Fruit fly (Drosophila melanogaster) whole organism, embryonic: ENCODE data around the gene CG14017.
A peak's percentile ranks its signal among the peaks of the same experiment; 100 is the strongest.

ENCODE experiments used
- Abd-B ChIP-seq: fragments of 200-800 bp; sonication (Bioruptor generic); optimal IDR thresholded peaks from 2 replicates; lab custom pipeline; 2018; ENCODE audit warnings: missing biosample characterization, mild to moderate bottlenecking, missing genetic modification characterization, moderate library complexity
- Atf3 ChIP-seq: fragments of 200-800 bp; sonication (Bioruptor generic); optimal IDR thresholded peaks from 3 replicates; lab custom pipeline; 2016; ENCODE audit warnings: missing biosample characterization, missing genetic modification characterization
- Bdp1 ChIP-seq: fragments of 200-800 bp; sonication (Bioruptor generic); optimal IDR thresholded peaks from 3 replicates; lab custom pipeline; 2016; ENCODE audit warnings: missing biosample characterization, missing genetic modification characterization
- Bteb2 ChIP-seq: fragments of 200-800 bp; sonication (Bioruptor generic); optimal IDR thresholded peaks from 2 replicates; lab custom pipeline; 2016; ENCODE audit warnings: missing biosample characterization, missing genetic modification characterization
- CG10543 ChIP-seq: fragments of 200-800 bp; sonication (Bioruptor generic); optimal IDR thresholded peaks from 3 replicates; lab custom pipeline; 2017; ENCODE audit warnings: missing biosample characterization, mild to moderate bottlenecking, missing genetic modification characterization, moderate library complexity
- CG10565 ChIP-seq: fragments of 200-800 bp; sonication (Bioruptor generic); optimal IDR thresholded peaks from 3 replicates; lab custom pipeline; 2016; ENCODE audit warnings: missing biosample characterization, mild to moderate bottlenecking, missing genetic modification characterization
- CG10654 ChIP-seq: fragments of 200-800 bp; sonication (Bioruptor generic); optimal IDR thresholded peaks from 2 replicates; lab custom pipeline; 2016; ENCODE audit warnings: missing biosample characterization, missing genetic modification characterization
- CG11085 ChIP-seq: fragments of 200-800 bp; sonication (Bioruptor generic); IDR thresholded peaks from 2 replicates; pipeline ENCODE4 v1.3.6; 2022; ENCODE audit warnings: missing biosample characterization, missing genetic modification characterization
- CG11398 ChIP-seq: fragments of 200-800 bp; sonication (Bioruptor generic); optimal IDR thresholded peaks from 2 replicates; lab custom pipeline; 2016; ENCODE audit warnings: missing biosample characterization, missing genetic modification characterization
- CG11456 ChIP-seq: fragments of 200-800 bp; sonication (Bioruptor generic); IDR thresholded peaks from 3 replicates; pipeline ENCODE4 v1.3.6; 2022; ENCODE audit warnings: missing biosample characterization, missing genetic modification characterization
- CG12104 ChIP-seq: fragments of 200-800 bp; sonication (Bioruptor generic); optimal IDR thresholded peaks from 3 replicates; lab custom pipeline; 2016; ENCODE audit warnings: missing biosample characterization, missing genetic modification characterization
- CG12391 ChIP-seq: fragments of 200-800 bp; sonication (Bioruptor generic); optimal IDR thresholded peaks from 3 replicates; lab custom pipeline; 2018; ENCODE audit warnings: missing biosample characterization, mild to moderate bottlenecking, missing genetic modification characterization, moderate library complexity
- CG13424 ChIP-seq: fragments of 200-800 bp; sonication (Bioruptor generic); optimal IDR thresholded peaks from 2 replicates; lab custom pipeline; 2019; ENCODE audit warnings: missing biosample characterization, mild to moderate bottlenecking, missing genetic modification characterization, moderate library complexity
- CG15011 ChIP-seq: fragments of 200-800 bp; sonication (Bioruptor generic); optimal IDR thresholded peaks from 3 replicates; lab custom pipeline; 2018; ENCODE audit warnings: missing biosample characterization, mild to moderate bottlenecking, missing genetic modification characterization
- CG1529 ChIP-seq: fragments of 200-800 bp; sonication (Bioruptor generic); optimal IDR thresholded peaks from 3 replicates; lab custom pipeline; 2018; ENCODE audit warnings: missing biosample characterization, missing genetic modification characterization
- CG17829 ChIP-seq: fragments of 200-800 bp; optimal IDR thresholded peaks from 2 replicates; lab custom pipeline; 2019; ENCODE audit warnings: missing biosample characterization, mild to moderate bottlenecking, missing genetic modification characterization, moderate library complexity
- CG18262 ChIP-seq: fragments of 200-800 bp; optimal IDR thresholded peaks from 3 replicates; lab custom pipeline; 2019; ENCODE audit warnings: missing biosample characterization, mild to moderate bottlenecking, missing genetic modification characterization, moderate library complexity
- CG2120 ChIP-seq: fragments of 200-800 bp; sonication (Bioruptor generic); optimal IDR thresholded peaks from 3 replicates; lab custom pipeline; 2016; ENCODE audit warnings: missing biosample characterization, missing genetic modification characterization
- CG2678 ChIP-seq: fragments of 200-800 bp; sonication (Bioruptor generic); optimal IDR thresholded peaks from 3 replicates; lab custom pipeline; 2019; ENCODE audit warnings: missing biosample characterization, mild to moderate bottlenecking, missing genetic modification characterization, moderate library complexity
- CG30431 ChIP-seq: fragments of 200-800 bp; sonication (Bioruptor generic); optimal IDR thresholded peaks from 2 replicates; lab custom pipeline; 2017; ENCODE audit warnings: missing biosample characterization, missing genetic modification characterization
- CG4820 ChIP-seq: fragments of 200-800 bp; sonication (Bioruptor generic); optimal IDR thresholded peaks from 3 replicates; lab custom pipeline; 2016; ENCODE audit warnings: missing biosample characterization, missing genetic modification characterization
- CG6765 ChIP-seq: fragments of 200-800 bp; sonication (Bioruptor generic); optimal IDR thresholded peaks from 3 replicates; lab custom pipeline; 2017; ENCODE audit warnings: missing biosample characterization, mild to moderate bottlenecking, missing genetic modification characterization
- CG7839 ChIP-seq: fragments of 200-800 bp; sonication (Bioruptor generic); optimal IDR thresholded peaks from 3 replicates; lab custom pipeline; 2018; ENCODE audit warnings: missing biosample characterization, mild to moderate bottlenecking, missing genetic modification characterization, moderate library complexity
- CG8924 ChIP-seq: fragments of 200-800 bp; optimal IDR thresholded peaks from 3 replicates; lab custom pipeline; 2019; ENCODE audit warnings: missing biosample characterization, mild to moderate bottlenecking, missing genetic modification characterization, moderate library complexity
- CG9876 ChIP-seq: fragments of 200-800 bp; sonication (Bioruptor generic); optimal IDR thresholded peaks from 2 replicates; lab custom pipeline; 2016; ENCODE audit warnings: missing biosample characterization, missing genetic modification characterization
- Chrac-16 ChIP-seq: fragments of 200-800 bp; sonication (Bioruptor generic); optimal IDR thresholded peaks from 3 replicates; lab custom pipeline; 2016; ENCODE audit warnings: missing biosample characterization, missing genetic modification characterization
- CoRest ChIP-seq: fragments of 200-800 bp; sonication (Bioruptor generic); optimal IDR thresholded peaks from 3 replicates; lab custom pipeline; 2018; ENCODE audit warnings: missing biosample characterization, mild to moderate bottlenecking, missing genetic modification characterization, moderate library complexity
- D19B ChIP-seq: fragments of 200-800 bp; sonication (Bioruptor generic); optimal IDR thresholded peaks from 2 replicates; lab custom pipeline; 2017; ENCODE audit warnings: missing biosample characterization, mild to moderate bottlenecking, missing genetic modification characterization
- E2f2 ChIP-seq: fragments of 200-800 bp; sonication (Bioruptor generic); IDR thresholded peaks from 2 replicates; pipeline ENCODE4 v1.3.6; 2022; ENCODE audit warnings: missing biosample characterization, missing genetic modification characterization
- Fer1 ChIP-seq: fragments of 200-800 bp; sonication (Bioruptor generic); optimal IDR thresholded peaks from 2 replicates; lab custom pipeline; 2017; ENCODE audit warnings: missing biosample characterization, mild to moderate bottlenecking, missing genetic modification characterization
- Hand ChIP-seq: fragments of 200-800 bp; sonication (Bioruptor generic); optimal IDR thresholded peaks from 2 replicates; lab custom pipeline; 2017; ENCODE audit warnings: mild to moderate bottlenecking, missing biosample characterization, missing genetic modification reagents, missing genetic modification characterization
- Neu2 ChIP-seq: fragments of 200-800 bp; sonication (Bioruptor generic); optimal IDR thresholded peaks from 3 replicates; lab custom pipeline; 2016; ENCODE audit warnings: missing biosample characterization, missing genetic modification characterization, borderline replicate concordance
- Ssrp ChIP-seq: fragments of 200-800 bp; sonication (Bioruptor generic); optimal IDR thresholded peaks from 2 replicates; lab custom pipeline; 2018; ENCODE audit warnings: missing biosample characterization, mild to moderate bottlenecking, missing genetic modification characterization, moderate library complexity
- Stat92E ChIP-seq, 3 experiments: fragments of >200 bp in 2 of 3; fragments of 200-800 bp in 1 of 3; sonication (Bioruptor generic) in 1 of 3; optimal IDR thresholded peaks; 2 replicates each; lab custom pipeline; 2017 to 2019; ENCODE audit warnings: missing biosample characterization in 3 of 3, missing genetic modification characterization in 3 of 3, mild to moderate bottlenecking in 1 of 3, moderate library complexity in 1 of 3
- aop ChIP-seq: fragments of 200-800 bp; sonication (Bioruptor generic); IDR thresholded peaks from 2 replicates; pipeline ENCODE4 v1.3.6; 2022; ENCODE audit warnings: missing biosample characterization, missing genetic modification characterization
- btn ChIP-seq: fragments of 200-800 bp; sonication (Bioruptor generic); optimal IDR thresholded peaks from 2 replicates; lab custom pipeline; 2016; ENCODE audit warnings: missing biosample characterization, missing genetic modification characterization
- dan ChIP-seq: fragments of 200-800 bp; sonication (Bioruptor generic); IDR thresholded peaks from 2 replicates; pipeline ENCODE4 v1.3.6; 2022; ENCODE audit warnings: missing biosample characterization, missing genetic modification characterization
- danr ChIP-seq: fragments of 200-800 bp; sonication (Bioruptor generic); IDR thresholded peaks from 2 replicates; pipeline ENCODE4 v1.3.6; 2022; ENCODE audit warnings: missing biosample characterization, missing genetic modification characterization
- dmrt99B ChIP-seq: fragments of 200-800 bp; sonication (Bioruptor generic); optimal IDR thresholded peaks from 2 replicates; lab custom pipeline; 2018; ENCODE audit warnings: missing biosample characterization, mild to moderate bottlenecking, missing genetic modification characterization, moderate library complexity
- ewg ChIP-seq: fragments of 200-800 bp; sonication (Bioruptor generic); optimal IDR thresholded peaks from 3 replicates; lab custom pipeline; 2017; ENCODE audit warnings: mild to moderate bottlenecking, missing biosample characterization, missing genetic modification reagents, missing genetic modification characterization
- fru ChIP-seq: fragments of >200 bp; optimal IDR thresholded peaks from 2 replicates; lab custom pipeline; 2017
- h ChIP-seq: fragments of >200 bp; optimal IDR thresholded peaks from 2 replicates; lab custom pipeline; 2017
- her ChIP-seq: fragments of 200-800 bp; sonication (Bioruptor generic); optimal IDR thresholded peaks from 2 replicates; lab custom pipeline; 2016; ENCODE audit warnings: missing biosample characterization, missing genetic modification characterization
- jumu ChIP-seq: fragments of 200-800 bp; sonication (Bioruptor generic); optimal IDR thresholded peaks from 3 replicates; lab custom pipeline; 2016; ENCODE audit warnings: missing biosample characterization, missing genetic modification characterization
- lmd ChIP-seq: fragments of 200-800 bp; sonication (Bioruptor generic); IDR thresholded peaks from 2 replicates; pipeline ENCODE4 v1.3.6; 2022; ENCODE audit warnings: missing biosample characterization, missing genetic modification characterization
- lov ChIP-seq, 2 experiments: fragments of 200-800 bp in 1 of 2; fragments of >200 bp in 1 of 2; sonication (Bioruptor generic) in 1 of 2; IDR thresholded peaks in 1 of 2; optimal IDR thresholded peaks in 1 of 2; 2 replicates in 1 of 2; 3 replicates in 1 of 2; pipeline versions ENCODE4 v1.3.6 to Lab custom; 2017 to 2022; ENCODE audit warnings: missing biosample characterization in 1 of 2, missing genetic modification characterization in 1 of 2
- row ChIP-seq: fragments of 200-800 bp; sonication (Bioruptor generic); IDR thresholded peaks from 3 replicates; pipeline ENCODE4 v1.3.6; 2022; ENCODE audit warnings: missing biosample characterization, missing genetic modification characterization
- sd ChIP-seq: fragments of 200-800 bp; sonication (Bioruptor generic); optimal IDR thresholded peaks from 3 replicates; lab custom pipeline; 2018; ENCODE audit warnings: missing biosample characterization, mild to moderate bottlenecking, missing genetic modification characterization, moderate library complexity
- sima ChIP-seq: fragments of 200-800 bp; sonication (Bioruptor generic); optimal IDR thresholded peaks from 2 replicates; lab custom pipeline; 2016; ENCODE audit warnings: missing biosample characterization, missing genetic modification characterization
- sug ChIP-seq: fragments of 200-800 bp; optimal IDR thresholded peaks from 2 replicates; lab custom pipeline; 2019; ENCODE audit warnings: missing biosample characterization, mild to moderate bottlenecking, missing genetic modification characterization, moderate library complexity
- tgo ChIP-seq: fragments of 200-800 bp; sonication (Bioruptor generic); IDR thresholded peaks from 3 replicates; pipeline ENCODE4 v1.3.6; 2022; ENCODE audit warnings: missing biosample characterization, missing genetic modification characterization

CG14017 gene

dm6 chr2L:5558809-5559392, 5.2 kb downstream of the CG14017 start, which contains the start of gene GluRIIB (continued):
- peak; percentile 34 for TF ChIP-seq CG10543 (GFP tag; lab: Kevin White, UChicago)
- peak; percentile 16 for TF ChIP-seq sd (tag; lab: Kevin White, UChicago)
- TF ChIP-seq CG7839 (tag; lab: Kevin White, UChicago), result peak; percentile 26
- TF ChIP-seq tgo (GFP tag; lab: Robert Waterston, UW), result no peak
- peak; percentile 26; the same call in 1 of the 3 replicates for TF ChIP-seq row (GFP tag; lab: Robert Waterston, UW)
- TF ChIP-seq lmd, result no peak
- no peak for TF ChIP-seq Bdp1
- no peak for TF ChIP-seq Chrac-16 (GFP tag; lab: Kevin White, UChicago)
- TF ChIP-seq sug (tag; lab: Kevin White, UChicago), result no peak
- no peak for TF ChIP-seq CG11456 (GFP tag; lab: Robert Waterston, UW)
- TF ChIP-seq dmrt99B, result peak; percentile 56
- no peak for TF ChIP-seq Neu2
- peak; percentile 8 for TF ChIP-seq CG17829
- no peak for TF ChIP-seq CG30431 (GFP tag; lab: Kevin White, UChicago)
- peak; percentile 52 for TF ChIP-seq CG13424 (tag; lab: Kevin White, UChicago)
- TF ChIP-seq CG9876 (GFP tag; lab: Kevin White, UChicago), result no peak
- no peak for TF ChIP-seq CG2678 (tag; lab: Kevin White, UChicago)
- no peak for TF ChIP-seq Fer1 (GFP tag; lab: Kevin White, UChicago)
- TF ChIP-seq CG2120 (GFP tag; lab: Kevin White, UChicago), result no peak
- no peak for TF ChIP-seq btn (GFP tag; lab: Kevin White, UChicago)
- no peak for TF ChIP-seq h (lab: Kevin White, UChicago)
- no peak for TF ChIP-seq jumu (GFP tag; lab: Kevin White, UChicago)
- no peak for TF ChIP-seq D19B (GFP tag; lab: Kevin White, UChicago)
- TF ChIP-seq CG18262 (tag; lab: Kevin White, UChicago), result peak; percentile 64
- peak; percentile 36 for TF ChIP-seq CoRest
- TF ChIP-seq danr (GFP tag; lab: Robert Waterston, UW), result no peak
- no peak for TF ChIP-seq aop (GFP tag; lab: Robert Waterston, UW)
- no peak for TF ChIP-seq CG12104
- TF ChIP-seq Hand (GFP tag; lab: Kevin White, UChicago), result no peak
- TF ChIP-seq CG8924 (tag; lab: Kevin White, UChicago), result peak; percentile 25
- no peak for TF ChIP-seq CG10654 (GFP tag; lab: Kevin White, UChicago)
- no peak for TF ChIP-seq CG1529 (GFP tag; lab: Kevin White, UChicago)
- no peak for TF ChIP-seq CG15011 (GFP tag; lab: Kevin White, UChicago)
- TF ChIP-seq CG11085 (GFP tag; lab: Robert Waterston, UW), result no peak
- TF ChIP-seq Atf3 (GFP tag; lab: Kevin White, UChicago), result no peak
- no peak for TF ChIP-seq E2f2
- no peak for TF ChIP-seq fru (lab: Kevin White, UChicago)
- no peak for TF ChIP-seq CG10565 (GFP tag; lab: Kevin White, UChicago)
- no peak for TF ChIP-seq sima (GFP tag; lab: Kevin White, UChicago)
- no peak for TF ChIP-seq Stat92E (GFP tag; optimal IDR thresholded peaks at IDR 0.05; lab: Kevin White, UChicago)
- no peak for TF ChIP-seq ewg (GFP tag; lab: Kevin White, UChicago)
- TF ChIP-seq dan (GFP tag; lab: Robert Waterston, UW), result no peak
- TF ChIP-seq Ssrp (tag; lab: Kevin White, UChicago), result peak; percentile 19
- TF ChIP-seq Abd-B (GFP tag; lab: Kevin White, UChicago), result no peak
- TF ChIP-seq CG6765 (GFP tag; lab: Kevin White, UChicago), result no peak
- no peak for TF ChIP-seq lov (optimal IDR thresholded peaks at IDR 0.05; lab: Kevin White, UChicago)
- TF ChIP-seq lov (GFP tag; IDR thresholded peaks at IDR 0.05; lab: Robert Waterston, UW), result no peak
- peak; percentile 8 for TF ChIP-seq CG12391 (tag; lab: Kevin White, UChicago)
- TF ChIP-seq CG4820 (GFP tag; lab: Kevin White, UChicago), result no peak
- TF ChIP-seq CG11398 (GFP tag; lab: Kevin White, UChicago), result no peak
- TF ChIP-seq Bteb2 (GFP tag; lab: Kevin White, UChicago), result no peak
- TF ChIP-seq her (GFP tag; lab: Kevin White, UChicago), result no peak
